Fruit fly (Drosophila melanogaster): Measurements from ENCODE around the gene Cyt-c1L.

The Cyt-c1L gene

dm6 chr3R:29228745-29229448 lies 25.0 kb upstream of the Cyt-c1L start, which contains the start of gene Usp1:
Gene Usp1 (plus strand): TSS chr3R:29229161.
- TF ChIP-seq Hr83 (GFP tag; optimal IDR thresholded peaks at IDR 0.05; ENCODE audit: poor library complexity, severe bottlenecking) (peak; percentile 48), N (GFP tag; optimal IDR thresholded peaks at IDR 0.05) (peak; percentile 11), Hnf4 (GFP tag; optimal IDR thresholded peaks at IDR 0.05) (no peak), sage (GFP tag; optimal IDR thresholded peaks at IDR 0.05) (no peak), h (GFP tag; optimal IDR thresholded peaks at IDR 0.05) (peak; percentile 19), Mio (GFP tag; optimal IDR thresholded peaks at IDR 0.05) (no peak)

dm6 chr3R:29227675-29228211 lies 23.8 kb upstream of the Cyt-c1L start, which contains the start of gene CG14507:
Gene CG14507 (minus strand): TSS chr3R:29227725.
- TF ChIP-seq CG9705 (GFP tag; optimal IDR thresholded peaks at IDR 0.05), result no peak
- TF ChIP-seq brk (GFP tag; optimal IDR thresholded peaks at IDR 0.05), result no peak
- TF ChIP-seq Sp1 (GFP tag; optimal IDR thresholded peaks at IDR 0.05), result no peak
- no peak for TF ChIP-seq sage (GFP tag; optimal IDR thresholded peaks at IDR 0.05)
- no peak for TF ChIP-seq pan (optimal IDR thresholded peaks at IDR 0.05)
- TF ChIP-seq Myc (optimal IDR thresholded peaks at IDR 0.05), result no peak
- no peak for TF ChIP-seq foxo (GFP tag; optimal IDR thresholded peaks at IDR 0.05)
- no peak for TF ChIP-seq jim (GFP tag; optimal IDR thresholded peaks at IDR 0.05)
- TF ChIP-seq Abd-B (GFP tag; optimal IDR thresholded peaks at IDR 0.05), result no peak
- no peak for TF ChIP-seq tai (GFP tag; optimal IDR thresholded peaks at IDR 0.05)
- no peak for TF ChIP-seq Vsx2 (GFP tag; optimal IDR thresholded peaks at IDR 0.05; ENCODE audit: partially characterized antibody)
- TF ChIP-seq sv (GFP tag; optimal IDR thresholded peaks at IDR 0.05), result no peak

- TF ChIP-seq CrebA (GFP tag; optimal IDR thresholded peaks at IDR 0.05; ENCODE audit: borderline replicate concordance) (no peak), Myc (optimal IDR thresholded peaks at IDR 0.05) (peak; percentile 7)
Observed at dm6 chr3R:29222891-29223842, 19.2 kb upstream of the Cyt-c1L start, which contains the start of the genes Cisd2 and Brd8. Gene Cisd2 (minus strand): TSS chr3R:29223428. Gene Brd8 (plus strand): TSS chr3R:29223485.

- no peak for TF ChIP-seq Abd-B (GFP tag; optimal IDR thresholded peaks at IDR 0.05)
Observed at dm6 chr3R:29221168-29221567, 17.2 kb upstream of the Cyt-c1L start.

dm6 chr3R:29220585-29220984 lies 16.7 kb upstream of the Cyt-c1L start:
- TF ChIP-seq Abd-B (GFP tag; optimal IDR thresholded peaks at IDR 0.05) (no peak), jim (GFP tag; optimal IDR thresholded peaks at IDR 0.05) (no peak), N (GFP tag; optimal IDR thresholded peaks at IDR 0.05) (no peak), Hr83 (GFP tag; optimal IDR thresholded peaks at IDR 0.05; ENCODE audit: poor library complexity, severe bottlenecking) (no peak), HLH106 (tag; optimal IDR thresholded peaks at IDR 0.05) (no peak), brk (GFP tag; optimal IDR thresholded peaks at IDR 0.05) (no peak), Hr78 (GFP tag; optimal IDR thresholded peaks at IDR 0.05) (no peak), Sp1 (GFP tag; optimal IDR thresholded peaks at IDR 0.05) (no peak), GATAd (GFP tag; optimal IDR thresholded peaks at IDR 0.05) (no peak)

- TF ChIP-seq dsf (GFP tag; optimal IDR thresholded peaks at IDR 0.05; ENCODE audit: borderline replicate concordance) (no peak), CG9705 (GFP tag; optimal IDR thresholded peaks at IDR 0.05) (peak; percentile 97), dl (GFP tag; optimal IDR thresholded peaks at IDR 0.05; ENCODE audit: insufficient read depth in 1 of 2, partially characterized antibody in 2 of 2) (no peak), rgr (GFP tag; optimal IDR thresholded peaks at IDR 0.05) (peak; percentile 95), Myc (optimal IDR thresholded peaks at IDR 0.05) (peak; percentile 50), jim (GFP tag; optimal IDR thresholded peaks at IDR 0.05) (no peak), pan (optimal IDR thresholded peaks at IDR 0.05) (no peak), h (GFP tag; optimal IDR thresholded peaks at IDR 0.05) (peak; percentile 91), brk (GFP tag; optimal IDR thresholded peaks at IDR 0.05) (no peak), OdsH (GFP tag; optimal IDR thresholded peaks at IDR 0.05) (peak; percentile 90), usp (GFP tag; optimal IDR thresholded peaks at IDR 0.05) (no peak), dmrt93B (GFP tag; optimal IDR thresholded peaks at IDR 0.05) (peak; percentile 96), HLH106 (tag; optimal IDR thresholded peaks at IDR 0.05) (peak; percentile 88), CrebA (GFP tag; optimal IDR thresholded peaks at IDR 0.05; ENCODE audit: borderline replicate concordance) (no peak), woc (GFP tag; optimal IDR thresholded peaks at IDR 0.05) (no peak), Hnf4 (GFP tag; optimal IDR thresholded peaks at IDR 0.05) (no peak), tai (GFP tag; optimal IDR thresholded peaks at IDR 0.05) (no peak), Sp1 (GFP tag; optimal IDR thresholded peaks at IDR 0.05) (peak; percentile 94), fru (GFP tag; optimal IDR thresholded peaks at IDR 0.05) (peak; percentile 86), Vsx2 (GFP tag; optimal IDR thresholded peaks at IDR 0.05; ENCODE audit: partially characterized antibody) (no peak), Hr78 (GFP tag; optimal IDR thresholded peaks at IDR 0.05) (no peak), br (GFP tag; optimal IDR thresholded peaks at IDR 0.05) (peak; percentile 94), sage (GFP tag; optimal IDR thresholded peaks at IDR 0.05) (peak; percentile 46), Dif (GFP tag; optimal IDR thresholded peaks at IDR 0.05; ENCODE audit: partially characterized antibody) (peak; percentile 38), ey (GFP tag; optimal IDR thresholded peaks at IDR 0.05) (peak; percentile 77), N (GFP tag; optimal IDR thresholded peaks at IDR 0.05) (no peak)
Observed at dm6 chr3R:29219948-29220347, 16.0 kb upstream of the Cyt-c1L start, which contains the start of gene eEF1gamma. Gene eEF1gamma (plus strand): TSS chr3R:29220172.
